Worm (Caenorhabditis elegans) whole organism, L2 larva: ENCODE results near the gene klp-7.
A peak's percentile ranks its signal among the peaks of the same experiment; 100 is the strongest.

Experiments
- C34F6.9 ChIP-seq: fragments of 150-350 bp; optimal IDR thresholded peaks from 2 replicates; lab custom pipeline; 2014; ENCODE audit warnings: missing biosample characterization, missing genetic modification characterization
- F13H6.1 ChIP-seq: sonication (generic microtip); optimal IDR thresholded peaks from 2 replicates; lab custom pipeline; 2016; ENCODE audit warnings: missing genetic modification characterization, missing compliant biosample characterization
- Y55F3AM.14 ChIP-seq: fragments of 200-800 bp; sonication (Bioruptor generic); optimal IDR thresholded peaks from 2 replicates; lab custom pipeline; 2018; ENCODE audit warnings: mild to moderate bottlenecking, missing genetic modification characterization, missing compliant biosample characterization
- aly-2 ChIP-seq: fragments of 150-350 bp; optimal IDR thresholded peaks from 2 replicates; lab custom pipeline; 2014; ENCODE audit warnings: missing biosample characterization, missing genetic modification characterization
- ceh-82 ChIP-seq: fragments of 150-350 bp; optimal IDR thresholded peaks from 2 replicates; lab custom pipeline; 2014; ENCODE audit warnings: missing biosample characterization, missing genetic modification characterization
- crh-2 ChIP-seq: sonication (generic microtip); optimal IDR thresholded peaks from 2 replicates; lab custom pipeline; 2017; ENCODE audit warnings: missing biosample characterization, missing genetic modification characterization
- egl-27 ChIP-seq: sonication (generic microtip); optimal IDR thresholded peaks from 3 replicates; lab custom pipeline; 2017; ENCODE audit warnings: missing biosample characterization, missing genetic modification reagents, missing genetic modification characterization
- fos-1 ChIP-seq: fragments of 150-350 bp; optimal IDR thresholded peaks from 2 replicates; lab custom pipeline; 2014; ENCODE audit warnings: missing biosample characterization, missing genetic modification characterization
- gmeb-1 ChIP-seq: fragments of 150-350 bp; optimal IDR thresholded peaks from 2 replicates; lab custom pipeline; 2014; ENCODE audit warnings: missing biosample characterization, missing genetic modification characterization
- lin-39 ChIP-seq: fragments of 150-350 bp; optimal IDR thresholded peaks from 2 replicates; lab custom pipeline; 2014; ENCODE audit warnings: missing biosample characterization, missing genetic modification reagents, missing genetic modification characterization
- lsy-2 ChIP-seq, 2 experiments: fragments of 150-350 bp in 1 of 2; sonication (generic microtip) in 1 of 2; optimal IDR thresholded peaks; 2 replicates each; lab custom pipeline; 2014 to 2017; ENCODE audit warnings: missing biosample characterization in 2 of 2, missing genetic modification characterization in 2 of 2
- mab-5 ChIP-seq: fragments of 150-350 bp; optimal IDR thresholded peaks from 2 replicates; lab custom pipeline; 2014; ENCODE audit warnings: missing biosample characterization, missing genetic modification characterization
- mbf-1 ChIP-seq: sonication (generic microtip); optimal IDR thresholded peaks from 2 replicates; lab custom pipeline; 2017; ENCODE audit warnings: missing biosample characterization, missing genetic modification characterization
- nhr-10 ChIP-seq: sonication (generic microtip); optimal IDR thresholded peaks from 2 replicates; lab custom pipeline; 2017; ENCODE audit warnings: missing biosample characterization, missing genetic modification characterization
- nhr-11 ChIP-seq: fragments of 150-350 bp; optimal IDR thresholded peaks from 2 replicates; lab custom pipeline; 2014; ENCODE audit warnings: missing biosample characterization, missing genetic modification characterization
- nhr-129 ChIP-seq: fragments of 150-350 bp; optimal IDR thresholded peaks from 2 replicates; lab custom pipeline; 2014; ENCODE audit warnings: missing biosample characterization, missing genetic modification characterization
- nhr-21 ChIP-seq: fragments of 150-350 bp; optimal IDR thresholded peaks from 2 replicates; lab custom pipeline; 2014; ENCODE audit warnings: missing biosample characterization, missing genetic modification characterization
- nhr-237 ChIP-seq: fragments of 150-350 bp; optimal IDR thresholded peaks from 2 replicates; lab custom pipeline; 2014; ENCODE audit warnings: missing biosample characterization, missing genetic modification characterization
- nhr-77 ChIP-seq: fragments of 150-350 bp; optimal IDR thresholded peaks from 2 replicates; lab custom pipeline; 2014; ENCODE audit warnings: missing biosample characterization, missing genetic modification characterization
- sem-4 ChIP-seq: fragments of 150-350 bp; optimal IDR thresholded peaks from 2 replicates; lab custom pipeline; 2014; ENCODE audit warnings: missing biosample characterization, missing genetic modification reagents, missing genetic modification characterization
- skn-1 ChIP-seq: sonication (generic microtip); optimal IDR thresholded peaks from 2 replicates; lab custom pipeline; 2017; ENCODE audit warnings: missing biosample characterization, missing genetic modification characterization
- sma-3 ChIP-seq: sonication (generic microtip); optimal IDR thresholded peaks from 2 replicates; lab custom pipeline; 2016; ENCODE audit warnings: missing genetic modification reagents, missing genetic modification characterization, missing compliant biosample characterization
- sma-9 ChIP-seq, 2 experiments: fragments of 150-350 bp in 1 of 2; sonication (generic microtip) in 1 of 2; optimal IDR thresholded peaks; 2 replicates each; lab custom pipeline; 2014 to 2016; ENCODE audit warnings: missing genetic modification characterization in 2 of 2, mild to moderate bottlenecking in 1 of 2, missing biosample characterization in 1 of 2, missing compliant biosample characterization in 1 of 2, missing genetic modification reagents in 1 of 2, moderate library complexity in 1 of 2
- snpc-4 ChIP-seq: fragments of 150-350 bp; optimal IDR thresholded peaks from 2 replicates; lab custom pipeline; 2014; ENCODE audit warnings: missing biosample characterization, missing genetic modification characterization
- unc-39 ChIP-seq: fragments of 150-350 bp; optimal IDR thresholded peaks from 2 replicates; lab custom pipeline; 2014; ENCODE audit warnings: missing biosample characterization, missing genetic modification characterization
- unc-55 ChIP-seq: fragments of 150-350 bp; sonication (generic microtip); optimal IDR thresholded peaks from 3 replicates; lab custom pipeline; 2014; ENCODE audit warnings: missing biosample characterization, missing genetic modification reagents, missing genetic modification characterization
- zag-1 ChIP-seq: fragments of 150-350 bp; optimal IDR thresholded peaks from 2 replicates; lab custom pipeline; 2014; ENCODE audit warnings: missing biosample characterization, missing genetic modification characterization
- ztf-1 ChIP-seq: fragments of 200-800 bp; sonication (Bioruptor generic); conservative IDR thresholded peaks from 2 replicates; pipeline ENCODE4 v1.3.6; 2022; ENCODE audit warnings: missing genetic modification characterization, missing compliant biosample characterization
- ztf-4 ChIP-seq: fragments of 150-350 bp; optimal IDR thresholded peaks from 2 replicates; lab custom pipeline; 2014; ENCODE audit warnings: missing biosample characterization, missing genetic modification characterization

Gene klp-7

DNA sequence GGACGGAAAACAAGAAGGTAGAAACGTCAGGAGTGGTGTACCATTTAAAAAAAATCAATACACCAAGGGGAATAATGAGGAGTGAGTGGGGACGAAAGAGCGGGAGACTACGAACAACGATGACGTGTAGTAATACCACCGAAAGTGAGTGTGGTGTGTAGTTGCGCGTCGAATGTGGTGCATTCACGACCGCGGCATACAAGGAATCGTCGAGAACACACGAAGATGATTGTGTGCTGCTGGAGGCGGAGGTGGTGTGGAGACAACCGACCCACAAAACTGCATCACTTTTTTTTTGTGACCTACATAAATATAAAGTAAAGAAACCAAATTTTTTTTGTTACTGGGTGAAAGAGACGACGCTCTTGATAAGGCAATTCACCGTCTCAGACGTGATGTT is 12.6 kb downstream of the klp-7 start (continued):
- no peak for TF ChIP-seq mab-5 (tag; lab: Kevin White, UChicago)
- peak; percentile 78 for TF ChIP-seq unc-55
- no peak for TF ChIP-seq ztf-4 (tag; lab: Kevin White, UChicago)
- no peak for TF ChIP-seq nhr-21 (tag; lab: Kevin White, UChicago)
- TF ChIP-seq aly-2 (tag; lab: Kevin White, UChicago): no peak
- peak; percentile 42 for TF ChIP-seq egl-27 (tag; lab: Kevin White, UChicago)
- TF ChIP-seq zag-1: peak; percentile 0
- TF ChIP-seq, all 48 proteins: peak for 17

DNA sequence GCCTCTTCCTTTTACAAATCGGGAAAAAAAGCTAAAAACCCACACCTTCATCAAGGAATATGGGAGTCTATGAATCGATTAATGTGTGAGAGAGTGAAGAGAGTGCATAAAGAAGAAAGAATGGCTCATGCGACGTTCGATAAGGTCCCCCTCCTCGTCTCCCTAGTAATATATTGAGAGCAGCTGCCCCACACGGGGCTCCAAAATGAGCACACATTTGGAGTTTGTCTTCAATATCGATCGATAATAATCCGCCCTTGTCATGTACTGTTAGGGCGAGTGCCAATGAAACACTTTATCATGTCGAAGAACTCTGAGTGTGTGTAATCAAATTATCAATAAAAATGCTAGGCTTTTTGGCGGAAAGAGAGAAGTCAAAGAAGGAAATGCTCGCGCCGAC is 13.5 kb downstream of the klp-7 start:
- TF ChIP-seq unc-39 (tag; lab: Kevin White, UChicago) (no peak), nhr-129 (tag; lab: Kevin White, UChicago) (no peak), fos-1 (tag; lab: Kevin White, UChicago) (peak; percentile 45), unc-55 (no peak), nhr-77 (tag; lab: Kevin White, UChicago) (no peak)

DNA sequence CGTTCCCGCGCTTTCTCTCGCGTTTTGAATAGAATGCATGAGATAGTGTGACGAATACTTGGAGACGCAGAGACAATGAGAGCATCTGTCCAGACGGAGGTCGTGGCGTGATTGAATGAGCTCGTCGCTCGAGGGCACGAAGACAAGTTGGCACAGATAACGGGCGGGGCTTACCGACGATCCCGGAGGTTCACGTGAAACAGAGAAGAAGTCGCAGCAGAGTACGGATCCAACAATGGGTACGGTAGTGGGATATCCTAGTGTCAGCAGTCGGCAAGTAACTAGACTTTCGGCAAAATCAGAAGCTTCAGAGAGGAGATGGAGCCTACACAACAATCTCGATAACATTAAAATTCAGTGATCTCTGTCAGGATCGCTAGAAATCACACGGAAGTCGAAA is 14.1 kb downstream of the klp-7 start:
- TF ChIP-seq lin-39 (tag; lab: Kevin White, UChicago) (no peak), nhr-129 (tag; lab: Kevin White, UChicago) (peak; percentile 60), C34F6.9 (tag; lab: Kevin White, UChicago) (peak; percentile 20), lsy-2 (tag; optimal IDR thresholded peaks at IDR 0.05; lab: Kevin White, UChicago) (peak in 1 of 2 experiments; percentile 57), crh-2 (tag; lab: Kevin White, UChicago) (no peak), F13H6.1 (tag; lab: Kevin White, UChicago) (peak; percentile 79), zag-1 (no peak), nhr-11 (tag; lab: Kevin White, UChicago) (no peak), sma-3 (GFP tag; lab: Kevin White, UChicago) (no peak), sma-9 (GFP tag; optimal IDR thresholded peaks at IDR 0.05; lab: Kevin White, UChicago) (peak; percentile 58), sma-9 (tag; optimal IDR thresholded peaks at IDR 0.05; lab: Kevin White, UChicago) (no peak)

DNA sequence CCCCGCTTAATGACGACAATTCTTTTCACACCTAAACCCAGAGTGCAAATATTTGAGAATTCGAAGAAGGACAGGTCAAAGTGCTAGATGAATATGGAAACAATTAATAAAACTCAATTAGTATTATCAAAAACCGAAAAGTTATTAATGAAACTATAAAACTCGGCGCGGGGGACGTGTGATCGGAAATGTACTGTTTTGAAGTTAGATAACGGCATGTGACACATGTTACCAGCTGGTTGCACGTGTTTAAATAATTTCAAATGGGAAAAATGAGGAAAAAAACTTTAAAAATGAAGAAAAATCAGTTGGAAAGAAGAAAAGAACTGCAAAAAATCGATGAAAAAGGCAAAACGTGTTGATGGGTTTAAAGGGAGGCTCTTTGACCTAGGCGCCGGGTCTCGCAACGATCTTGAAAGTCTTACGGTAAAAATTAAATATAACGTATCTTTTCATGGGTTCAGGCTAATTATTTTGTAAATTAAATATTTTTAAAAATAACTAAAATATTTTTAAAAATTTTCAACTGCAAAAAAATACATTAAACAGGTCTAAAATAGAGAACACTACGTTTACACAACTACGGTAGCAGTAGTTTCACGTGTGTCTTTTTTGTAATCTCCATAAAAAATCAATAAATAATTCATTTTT is 15.0 kb downstream of the klp-7 start:
- TF ChIP-seq sem-4 (no peak), crh-2 (tag; lab: Kevin White, UChicago) (peak; percentile 9), nhr-237 (tag; lab: Kevin White, UChicago) (no peak), Y55F3AM.14 (GFP tag; lab: Kevin White, UChicago) (no peak), gmeb-1 (tag; lab: Kevin White, UChicago) (peak; percentile 14), ceh-82 (tag; lab: Kevin White, UChicago) (no peak), sma-9 (GFP tag; optimal IDR thresholded peaks at IDR 0.05; lab: Kevin White, UChicago) (peak; percentile 13), sma-9 (tag; optimal IDR thresholded peaks at IDR 0.05; lab: Kevin White, UChicago) (no peak), nhr-129 (tag; lab: Kevin White, UChicago) (no peak)
- TF ChIP-seq, all 48 proteins: peak for 3

DNA sequence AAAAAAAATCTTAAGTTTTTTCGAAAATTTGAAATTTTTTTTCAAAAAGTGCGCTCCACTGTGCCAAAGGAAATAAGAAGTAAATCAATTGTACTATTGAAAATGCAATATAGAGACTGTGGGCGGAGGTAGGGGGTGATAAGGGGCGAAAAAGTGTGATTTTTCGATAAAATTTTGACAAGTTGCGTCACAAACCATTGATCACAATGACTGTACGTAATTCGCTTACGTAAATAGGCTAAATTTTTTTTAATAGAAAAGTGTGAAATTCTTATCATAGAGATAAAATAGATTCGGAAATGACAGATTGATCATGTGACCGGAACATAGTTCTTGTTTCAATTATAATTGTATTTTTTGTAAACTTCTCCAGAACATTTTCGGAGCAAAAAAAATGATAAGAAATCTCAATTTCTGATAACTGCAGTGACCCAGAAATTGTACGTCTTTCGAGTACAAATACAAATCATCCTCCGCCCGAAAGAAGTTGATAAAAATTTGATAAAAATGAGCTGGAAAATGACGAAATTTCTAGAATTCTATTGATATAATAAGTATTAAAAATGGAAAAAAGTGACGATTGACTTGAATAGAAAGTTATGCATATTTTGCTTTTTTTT is 16.9 kb downstream of the klp-7 start:
- TF ChIP-seq lsy-2 (tag; optimal IDR thresholded peaks at IDR 0.05; lab: Kevin White, UChicago) (peak in 1 of 2 experiments; percentile 10), F13H6.1 (tag; lab: Kevin White, UChicago) (peak; percentile 13), fos-1 (tag; lab: Kevin White, UChicago) (peak; percentile 58), crh-2 (tag; lab: Kevin White, UChicago) (peak; percentile 36), gmeb-1 (tag; lab: Kevin White, UChicago) (peak; percentile 36), skn-1 (tag; lab: Kevin White, UChicago) (no peak)

DNA sequence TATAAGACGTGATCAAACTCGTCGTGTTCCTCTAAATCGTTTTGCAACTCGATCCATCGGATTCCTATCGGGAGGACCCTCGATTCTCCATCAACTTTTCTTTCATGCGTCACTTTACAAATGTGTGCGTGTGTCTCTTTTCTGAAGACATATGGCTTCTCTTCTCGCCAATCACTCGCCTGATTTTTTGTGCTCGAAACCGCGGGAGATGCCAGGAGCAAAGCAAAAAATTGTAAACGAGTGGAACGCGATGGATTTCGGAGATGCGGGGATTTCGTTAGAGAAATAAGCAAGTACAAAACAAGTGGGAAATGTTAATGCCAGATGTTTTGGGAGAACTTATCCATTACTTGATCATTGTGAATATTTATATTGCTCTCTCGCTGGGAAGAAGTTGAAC is 18.5 kb downstream of the klp-7 start:
- no peak for TF ChIP-seq snpc-4 (tag; lab: Kevin White, UChicago)
- TF ChIP-seq nhr-129 (tag; lab: Kevin White, UChicago): peak; percentile 53
- TF ChIP-seq F13H6.1 (tag; lab: Kevin White, UChicago): peak; percentile 4
- TF ChIP-seq ztf-1 (GFP tag; lab: Robert Waterston, UW): no peak
- TF ChIP-seq mbf-1 (tag; lab: Kevin White, UChicago): no peak
- TF ChIP-seq nhr-10 (tag; lab: Kevin White, UChicago): no peak
- TF ChIP-seq, all 48 proteins: peak for 2
